Worm (Caenorhabditis elegans) whole organism, L2 larva: ENCODE measurements around the gene C36C5.4.

Source experiments
- C34F6.9 ChIP-seq: fragments of 150-350 bp; optimal IDR thresholded peaks from 2 replicates; lab custom pipeline; 2014; ENCODE audit warnings: missing biosample characterization, missing genetic modification characterization
- F13H6.1 ChIP-seq: sonication (generic microtip); optimal IDR thresholded peaks from 2 replicates; lab custom pipeline; 2016; ENCODE audit warnings: missing genetic modification characterization, missing compliant biosample characterization
- Y55F3AM.14 ChIP-seq: fragments of 200-800 bp; sonication (Bioruptor generic); optimal IDR thresholded peaks from 2 replicates; lab custom pipeline; 2018; ENCODE audit warnings: mild to moderate bottlenecking, missing genetic modification characterization, missing compliant biosample characterization
- alr-1 ChIP-seq: fragments of 150-350 bp; optimal IDR thresholded peaks from 2 replicates; lab custom pipeline; 2014; ENCODE audit warnings: missing biosample characterization, missing genetic modification characterization
- ceh-16 ChIP-seq: fragments of 150-350 bp; optimal IDR thresholded peaks from 2 replicates; lab custom pipeline; 2014; ENCODE audit warnings: missing biosample characterization, missing genetic modification characterization
- ceh-82 ChIP-seq: fragments of 150-350 bp; optimal IDR thresholded peaks from 2 replicates; lab custom pipeline; 2014; ENCODE audit warnings: missing biosample characterization, missing genetic modification characterization
- crh-2 ChIP-seq: sonication (generic microtip); optimal IDR thresholded peaks from 2 replicates; lab custom pipeline; 2017; ENCODE audit warnings: missing biosample characterization, missing genetic modification characterization
- dmd-4 ChIP-seq: sonication (generic microtip); optimal IDR thresholded peaks from 2 replicates; lab custom pipeline; 2017; ENCODE audit warnings: missing biosample characterization, missing genetic modification characterization
- elt-1 ChIP-seq: fragments of 150-350 bp; optimal IDR thresholded peaks from 2 replicates; lab custom pipeline; 2014; ENCODE audit warnings: missing biosample characterization, missing genetic modification characterization
- elt-3 ChIP-seq: sonication (generic microtip); optimal IDR thresholded peaks from 2 replicates; lab custom pipeline; 2017; ENCODE audit warnings: missing biosample characterization, missing genetic modification characterization
- fos-1 ChIP-seq: fragments of 150-350 bp; optimal IDR thresholded peaks from 2 replicates; lab custom pipeline; 2014; ENCODE audit warnings: missing biosample characterization, missing genetic modification characterization
- lin-11 ChIP-seq: fragments of 150-350 bp; sonication (generic microtip); optimal IDR thresholded peaks from 2 replicates; lab custom pipeline; 2014; ENCODE audit warnings: missing biosample characterization, missing genetic modification characterization, inconsistent platforms, mixed read lengths
- lin-13 ChIP-seq: fragments of 150-350 bp; optimal IDR thresholded peaks from 2 replicates; lab custom pipeline; 2014; ENCODE audit warnings: missing biosample characterization, missing genetic modification reagents, missing genetic modification characterization
- lin-39 ChIP-seq: fragments of 150-350 bp; optimal IDR thresholded peaks from 2 replicates; lab custom pipeline; 2014; ENCODE audit warnings: missing biosample characterization, missing genetic modification reagents, missing genetic modification characterization
- lsy-2 ChIP-seq, 2 experiments: fragments of 150-350 bp in 1 of 2; sonication (generic microtip) in 1 of 2; optimal IDR thresholded peaks; 2 replicates each; lab custom pipeline; 2014 to 2017; ENCODE audit warnings: missing biosample characterization in 2 of 2, missing genetic modification characterization in 2 of 2
- mab-5 ChIP-seq: fragments of 150-350 bp; optimal IDR thresholded peaks from 2 replicates; lab custom pipeline; 2014; ENCODE audit warnings: missing biosample characterization, missing genetic modification characterization
- nhr-10 ChIP-seq: sonication (generic microtip); optimal IDR thresholded peaks from 2 replicates; lab custom pipeline; 2017; ENCODE audit warnings: missing biosample characterization, missing genetic modification characterization
- nhr-11 ChIP-seq: fragments of 150-350 bp; optimal IDR thresholded peaks from 2 replicates; lab custom pipeline; 2014; ENCODE audit warnings: missing biosample characterization, missing genetic modification characterization
- nhr-12 ChIP-seq: fragments of 150-350 bp; optimal IDR thresholded peaks from 2 replicates; lab custom pipeline; 2014; ENCODE audit warnings: missing biosample characterization, missing genetic modification characterization
- nhr-129 ChIP-seq: fragments of 150-350 bp; optimal IDR thresholded peaks from 2 replicates; lab custom pipeline; 2014; ENCODE audit warnings: missing biosample characterization, missing genetic modification characterization
- nhr-23 ChIP-seq: fragments of 150-350 bp; optimal IDR thresholded peaks from 2 replicates; lab custom pipeline; 2014; ENCODE audit warnings: missing biosample characterization, missing genetic modification reagents, missing genetic modification characterization
- nhr-237 ChIP-seq: fragments of 150-350 bp; optimal IDR thresholded peaks from 2 replicates; lab custom pipeline; 2014; ENCODE audit warnings: missing biosample characterization, missing genetic modification characterization
- nhr-6 ChIP-seq: fragments of 150-350 bp; optimal IDR thresholded peaks from 2 replicates; lab custom pipeline; 2014; ENCODE audit warnings: missing biosample characterization, missing genetic modification characterization
- nhr-77 ChIP-seq: fragments of 150-350 bp; optimal IDR thresholded peaks from 2 replicates; lab custom pipeline; 2014; ENCODE audit warnings: missing biosample characterization, missing genetic modification characterization
- skn-1 ChIP-seq: sonication (generic microtip); optimal IDR thresholded peaks from 2 replicates; lab custom pipeline; 2017; ENCODE audit warnings: missing biosample characterization, missing genetic modification characterization
- sma-3 ChIP-seq: sonication (generic microtip); optimal IDR thresholded peaks from 2 replicates; lab custom pipeline; 2016; ENCODE audit warnings: missing genetic modification reagents, missing genetic modification characterization, missing compliant biosample characterization
- sma-9 ChIP-seq, 2 experiments: fragments of 150-350 bp in 1 of 2; sonication (generic microtip) in 1 of 2; optimal IDR thresholded peaks; 2 replicates each; lab custom pipeline; 2014 to 2016; ENCODE audit warnings: missing genetic modification characterization in 2 of 2, mild to moderate bottlenecking in 1 of 2, missing biosample characterization in 1 of 2, missing compliant biosample characterization in 1 of 2, missing genetic modification reagents in 1 of 2, moderate library complexity in 1 of 2
- snpc-4 ChIP-seq: fragments of 150-350 bp; optimal IDR thresholded peaks from 2 replicates; lab custom pipeline; 2014; ENCODE audit warnings: missing biosample characterization, missing genetic modification characterization
- unc-39 ChIP-seq: fragments of 150-350 bp; optimal IDR thresholded peaks from 2 replicates; lab custom pipeline; 2014; ENCODE audit warnings: missing biosample characterization, missing genetic modification characterization
- unc-55 ChIP-seq: fragments of 150-350 bp; sonication (generic microtip); optimal IDR thresholded peaks from 3 replicates; lab custom pipeline; 2014; ENCODE audit warnings: missing biosample characterization, missing genetic modification reagents, missing genetic modification characterization
- unc-62 ChIP-seq: fragments of 150-350 bp; optimal IDR thresholded peaks from 2 replicates; lab custom pipeline; 2014; ENCODE audit warnings: missing biosample characterization, missing genetic modification reagents, missing genetic modification characterization
- ztf-1 ChIP-seq: fragments of 200-800 bp; sonication (Bioruptor generic); conservative IDR thresholded peaks from 2 replicates; pipeline ENCODE4 v1.3.6; 2022; ENCODE audit warnings: missing genetic modification characterization, missing compliant biosample characterization
- ztf-11 ChIP-seq: sonication (generic microtip); optimal IDR thresholded peaks from 2 replicates; lab custom pipeline; 2017; ENCODE audit warnings: missing biosample characterization, missing genetic modification characterization
- ztf-4 ChIP-seq: fragments of 150-350 bp; optimal IDR thresholded peaks from 2 replicates; lab custom pipeline; 2014; ENCODE audit warnings: missing biosample characterization, missing genetic modification characterization

The C36C5.4 gene

ce11 chrV:3149910-3150428, 16.4 kb upstream of the C36C5.4 start:
- TF ChIP-seq ztf-4 (tag; lab: Kevin White, UChicago) (no peak), elt-3 (no peak), nhr-77 (tag; lab: Kevin White, UChicago) (no peak), C34F6.9 (tag; lab: Kevin White, UChicago) (no peak), nhr-11 (tag; lab: Kevin White, UChicago) (no peak), fos-1 (tag; lab: Kevin White, UChicago) (no peak)

DNA sequence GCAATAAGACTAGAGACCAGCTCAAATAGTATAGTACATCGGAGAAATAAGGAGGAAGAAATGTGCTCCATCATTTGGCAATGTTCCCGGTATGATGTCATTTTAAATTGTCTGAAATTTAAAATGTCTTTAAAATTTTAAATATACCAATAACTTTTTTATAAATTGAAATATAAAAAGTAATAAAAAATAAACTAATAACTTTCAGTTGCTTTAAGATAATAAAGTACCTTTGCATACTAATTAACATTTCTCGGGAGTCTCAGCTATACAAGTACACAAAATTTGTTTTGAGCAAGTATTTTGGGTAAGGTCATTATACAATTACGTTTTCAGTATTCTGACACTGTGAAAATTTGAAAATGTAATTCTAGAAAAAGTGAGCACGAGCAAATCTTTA, 14.5 kb upstream of the C36C5.4 start, which contains the start of gene srab-6:
Gene srab-6 (minus strand): TSS at position 101 of the 400 bp plus-strand sequence.
- TF ChIP-seq lsy-2 (tag; optimal IDR thresholded peaks at IDR 0.05; lab: Kevin White, UChicago) (no peak), Y55F3AM.14 (no peak), ceh-82 (tag; lab: Kevin White, UChicago) (no peak), ceh-16 (tag; lab: Kevin White, UChicago) (no peak), sma-9 (GFP tag; optimal IDR thresholded peaks at IDR 0.05; lab: Kevin White, UChicago) (no peak), sma-9 (tag; optimal IDR thresholded peaks at IDR 0.05; lab: Kevin White, UChicago) (no peak), lin-11 (no peak), nhr-77 (tag; lab: Kevin White, UChicago) (no peak)

ce11 chrV:3155072-3155471, 11.3 kb upstream of the C36C5.4 start, which contains the start of gene srab-7:
srab-7 (minus strand) TSS chrV:3155172.
- no peak for TF ChIP-seq ztf-11 (tag; lab: Kevin White, UChicago)
- TF ChIP-seq nhr-6 (tag; lab: Kevin White, UChicago), result no peak
- no peak for TF ChIP-seq ztf-1 (GFP tag; lab: Robert Waterston, UW)
- no peak for TF ChIP-seq unc-62 (GFP tag; lab: Kevin White, UChicago)
- TF ChIP-seq lsy-2 (tag; optimal IDR thresholded peaks at IDR 0.05; lab: Kevin White, UChicago), result no peak
- TF ChIP-seq elt-1, result no peak
- no peak for TF ChIP-seq fos-1 (tag; lab: Kevin White, UChicago)
- TF ChIP-seq mab-5 (tag; lab: Kevin White, UChicago), result no peak
- no peak for TF ChIP-seq ceh-16 (tag; lab: Kevin White, UChicago)
- no peak for TF ChIP-seq lin-13
- no peak for TF ChIP-seq F13H6.1 (tag; lab: Kevin White, UChicago)
- no peak for TF ChIP-seq unc-39 (tag; lab: Kevin White, UChicago)
- no peak for TF ChIP-seq nhr-129
- no peak for TF ChIP-seq skn-1 (tag; lab: Kevin White, UChicago)
- TF ChIP-seq alr-1, result no peak
- TF ChIP-seq unc-55 (GFP tag; lab: Kevin White, UChicago), result no peak
- no peak for TF ChIP-seq nhr-23 (tag; lab: Kevin White, UChicago)
- TF ChIP-seq nhr-237, result no peak
- no peak for TF ChIP-seq nhr-77 (tag; lab: Kevin White, UChicago)

ce11 chrV:3156786-3157185, 9.6 kb upstream of the C36C5.4 start, which contains the start of gene exh-1:
exh-1 (plus strand) TSS chrV:3157086.
- TF ChIP-seq nhr-129 (no peak), sma-9 (GFP tag; optimal IDR thresholded peaks at IDR 0.05; lab: Kevin White, UChicago) (no peak), sma-9 (tag; optimal IDR thresholded peaks at IDR 0.05; lab: Kevin White, UChicago) (no peak), nhr-10 (no peak), ceh-82 (tag; lab: Kevin White, UChicago) (no peak), ztf-1 (GFP tag; lab: Robert Waterston, UW) (no peak), nhr-12 (tag; lab: Kevin White, UChicago) (no peak), fos-1 (tag; lab: Kevin White, UChicago) (no peak), nhr-11 (tag; lab: Kevin White, UChicago) (no peak), crh-2 (tag; lab: Kevin White, UChicago) (no peak), lin-39 (tag; lab: Kevin White, UChicago) (no peak), alr-1 (no peak)

ce11 chrV:3158379-3158778, 8.0 kb upstream of the C36C5.4 start:
- no peak for TF ChIP-seq snpc-4 (tag; lab: Kevin White, UChicago)
- TF ChIP-seq unc-62 (GFP tag; lab: Kevin White, UChicago), result no peak
- TF ChIP-seq nhr-10, result no peak

ce11 chrV:3159252-3159651, 7.1 kb upstream of the C36C5.4 start, which contains the start of gene C36C5.12:
C36C5.12 (minus strand) TSS chrV:3159352.
- TF ChIP-seq dmd-4 (tag; lab: Kevin White, UChicago) (no peak), sma-3 (no peak)
